Fruit fly (Drosophila melanogaster) whole organism, prepupa: Measurements from ENCODE around the gene snRNP-U1-C.

Experiments used
- CG10669 ChIP-seq: fragments of 200-800 bp; sonication (Bioruptor generic); optimal IDR thresholded peaks from 3 replicates; lab custom pipeline; 2018; ENCODE audit warnings: missing biosample characterization, mild to moderate bottlenecking, missing genetic modification characterization, moderate library complexity
- CG11294 ChIP-seq: fragments of 200-800 bp; sonication (Bioruptor generic); IDR thresholded peaks from 2 replicates; pipeline ENCODE4 v1.3.6; 2022; ENCODE audit warnings: missing biosample characterization, missing genetic modification characterization
- CG11762 ChIP-seq: fragments of 200-800 bp; sonication (Bioruptor generic); optimal IDR thresholded peaks from 3 replicates; lab custom pipeline; 2016; ENCODE audit warnings: missing biosample characterization, missing genetic modification characterization; ENCODE audit not compliant: insufficient read depth
- CG11902 ChIP-seq: fragments of 200-800 bp; sonication (Bioruptor generic); optimal IDR thresholded peaks from 3 replicates; lab custom pipeline; 2016; ENCODE audit warnings: missing biosample characterization, missing genetic modification characterization
- CG31627 ChIP-seq: fragments of 200-800 bp; sonication (Bioruptor generic); optimal IDR thresholded peaks from 3 replicates; lab custom pipeline; 2016; ENCODE audit warnings: missing biosample characterization, missing genetic modification characterization
- CG34406 ChIP-seq: fragments of 200-800 bp; sonication (Bioruptor generic); optimal IDR thresholded peaks from 3 replicates; lab custom pipeline; 2016; ENCODE audit warnings: missing biosample characterization, missing genetic modification characterization
- CG3919 ChIP-seq: fragments of 200-800 bp; sonication (Bioruptor generic); optimal IDR thresholded peaks from 3 replicates; lab custom pipeline; 2016; ENCODE audit warnings: missing biosample characterization, missing genetic modification characterization
- CG6276 ChIP-seq: fragments of 200-800 bp; sonication (Bioruptor generic); optimal IDR thresholded peaks from 2 replicates; lab custom pipeline; 2017; ENCODE audit warnings: missing biosample characterization, mild to moderate bottlenecking, missing genetic modification characterization
- CG6792 ChIP-seq: fragments of 200-800 bp; sonication (Bioruptor generic); optimal IDR thresholded peaks from 3 replicates; lab custom pipeline; 2016; ENCODE audit warnings: missing biosample characterization, missing genetic modification characterization
- CG6808 ChIP-seq: fragments of 200-800 bp; sonication (Bioruptor generic); optimal IDR thresholded peaks from 3 replicates; lab custom pipeline; 2017; ENCODE audit warnings: missing biosample characterization, missing genetic modification characterization, mild to moderate bottlenecking, moderate library complexity, missing genetic modification reagents
- CG7368 ChIP-seq: fragments of 200-800 bp; sonication (Bioruptor generic); optimal IDR thresholded peaks from 3 replicates; lab custom pipeline; 2016; ENCODE audit warnings: missing biosample characterization, missing genetic modification characterization
- CG8119 ChIP-seq: fragments of 200-800 bp; sonication (Bioruptor generic); IDR thresholded peaks from 3 replicates; pipeline ENCODE4 v1.3.6; 2022; ENCODE audit warnings: missing biosample characterization, missing genetic modification characterization
- Eip75B ChIP-seq: fragments of 200-800 bp; sonication (Bioruptor generic); optimal IDR thresholded peaks from 3 replicates; lab custom pipeline; 2016; ENCODE audit warnings: missing biosample characterization, missing genetic modification characterization
- Eip78C ChIP-seq: fragments of 200-800 bp; sonication (Bioruptor generic); peaks from one replicate; lab custom pipeline; 2016; ENCODE audit warnings: missing biosample characterization, missing genetic modification characterization
- Eip93F ChIP-seq: fragments of 200-800 bp; sonication (Bioruptor generic); optimal IDR thresholded peaks from 2 replicates; lab custom pipeline; 2016; ENCODE audit warnings: missing biosample characterization, mild to moderate bottlenecking, missing genetic modification characterization
- Gug ChIP-seq: fragments of 200-800 bp; sonication (Bioruptor generic); IDR thresholded peaks from 2 replicates; pipeline ENCODE4 v1.3.6; 2022; ENCODE audit warnings: missing biosample characterization, missing genetic modification characterization
- Hr39 ChIP-seq: fragments of 200-800 bp; sonication (Bioruptor generic); optimal IDR thresholded peaks from 2 replicates; lab custom pipeline; 2016; ENCODE audit warnings: missing biosample characterization, missing genetic modification characterization
- Hr4 ChIP-seq: fragments of 200-800 bp; sonication (Bioruptor generic); optimal IDR thresholded peaks from 3 replicates; lab custom pipeline; 2016; ENCODE audit warnings: missing biosample characterization, missing genetic modification characterization
- Lpt ChIP-seq: fragments of 200-800 bp; sonication (Bioruptor generic); optimal IDR thresholded peaks from 3 replicates; lab custom pipeline; 2016; ENCODE audit warnings: missing biosample characterization, missing genetic modification characterization
- Met ChIP-seq: fragments of 200-800 bp; sonication (Bioruptor generic); optimal IDR thresholded peaks from 3 replicates; lab custom pipeline; 2016; ENCODE audit warnings: missing biosample characterization, missing genetic modification characterization
- Smox ChIP-seq: fragments of 200-800 bp; sonication (Bioruptor generic); optimal IDR thresholded peaks from 3 replicates; lab custom pipeline; 2016; ENCODE audit warnings: missing biosample characterization, missing genetic modification characterization
- Sox102F ChIP-seq: fragments of 200-800 bp; sonication (Bioruptor generic); optimal IDR thresholded peaks from 2 replicates; lab custom pipeline; 2016; ENCODE audit warnings: missing biosample characterization, mild to moderate bottlenecking, missing genetic modification characterization
- Sox14 ChIP-seq: fragments of 200-800 bp; sonication (Bioruptor generic); optimal IDR thresholded peaks from 3 replicates; lab custom pipeline; 2016; ENCODE audit warnings: missing biosample characterization, missing genetic modification characterization
- Sox15 ChIP-seq: fragments of 200-800 bp; sonication (Bioruptor generic); optimal IDR thresholded peaks from 3 replicates; lab custom pipeline; 2016; ENCODE audit warnings: missing biosample characterization, missing genetic modification characterization
- achi ChIP-seq: fragments of 200-800 bp; sonication (Bioruptor generic); optimal IDR thresholded peaks from 3 replicates; lab custom pipeline; 2016; ENCODE audit warnings: missing biosample characterization, missing genetic modification characterization
- acj6 ChIP-seq: fragments of 200-800 bp; sonication (Bioruptor generic); optimal IDR thresholded peaks from 3 replicates; lab custom pipeline; 2016; ENCODE audit warnings: missing biosample characterization, missing genetic modification characterization
- cyc ChIP-seq: fragments of 200-800 bp; sonication (Bioruptor generic); optimal IDR thresholded peaks from 3 replicates; lab custom pipeline; 2016; ENCODE audit warnings: missing biosample characterization, missing genetic modification characterization
- dac ChIP-seq: fragments of 200-800 bp; sonication (Bioruptor generic); optimal IDR thresholded peaks from 2 replicates; lab custom pipeline; 2017; ENCODE audit warnings: missing biosample characterization, mild to moderate bottlenecking, missing genetic modification characterization
- dsx ChIP-seq: fragments of 200-800 bp; optimal IDR thresholded peaks from 3 replicates; lab custom pipeline; 2019; ENCODE audit warnings: missing biosample characterization, mild to moderate bottlenecking, missing genetic modification characterization, moderate library complexity; ENCODE audit not compliant: poor library complexity, severe bottlenecking
- eg ChIP-seq: fragments of 200-800 bp; sonication (Bioruptor generic); IDR thresholded peaks from 3 replicates; pipeline ENCODE4 v1.3.6; 2022; ENCODE audit warnings: missing biosample characterization, missing genetic modification characterization
- esn ChIP-seq: fragments of 200-800 bp; sonication (Bioruptor generic); optimal IDR thresholded peaks from 2 replicates; lab custom pipeline; 2016; ENCODE audit warnings: missing biosample characterization, mild to moderate bottlenecking, missing genetic modification characterization, moderate library complexity
- fd85E ChIP-seq: fragments of 200-800 bp; sonication (Bioruptor generic); optimal IDR thresholded peaks from 3 replicates; lab custom pipeline; 2016; ENCODE audit warnings: missing biosample characterization, missing genetic modification characterization
- fkh ChIP-seq: fragments of 200-800 bp; sonication (Bioruptor generic); optimal IDR thresholded peaks from 3 replicates; lab custom pipeline; 2017; ENCODE audit warnings: missing biosample characterization, mild to moderate bottlenecking, missing genetic modification characterization, moderate library complexity
- lz ChIP-seq: fragments of 200-800 bp; sonication (Bioruptor generic); optimal IDR thresholded peaks from 3 replicates; lab custom pipeline; 2016; ENCODE audit warnings: missing biosample characterization, missing genetic modification characterization
- net ChIP-seq: fragments of 200-800 bp; sonication (Bioruptor generic); optimal IDR thresholded peaks from 3 replicates; lab custom pipeline; 2016; ENCODE audit warnings: missing biosample characterization, missing genetic modification characterization
- pdm3 ChIP-seq: fragments of 200-800 bp; sonication (Bioruptor generic); optimal IDR thresholded peaks from 3 replicates; lab custom pipeline; 2016; ENCODE audit warnings: missing biosample characterization, missing genetic modification characterization
- salr ChIP-seq, 2 experiments: fragments of 200-800 bp; sonication (Bioruptor generic); optimal IDR thresholded peaks; 3 replicates each; lab custom pipeline; 2016 to 2018; ENCODE audit warnings: missing biosample characterization in 2 of 2, missing genetic modification characterization in 2 of 2, mild to moderate bottlenecking in 1 of 2
- spab ChIP-seq: fragments of 200-800 bp; sonication (Bioruptor generic); optimal IDR thresholded peaks from 2 replicates; lab custom pipeline; 2017; ENCODE audit warnings: missing biosample characterization, mild to moderate bottlenecking, missing genetic modification characterization, missing genetic modification reagents
- ss ChIP-seq, 2 experiments: fragments of 200-800 bp; sonication (Bioruptor generic); optimal IDR thresholded peaks; 2 replicates in 1 of 2; 3 replicates in 1 of 2; lab custom pipeline; 2017 to 2018; ENCODE audit warnings: mild to moderate bottlenecking in 2 of 2, missing biosample characterization in 2 of 2, missing genetic modification characterization in 2 of 2, moderate library complexity in 1 of 2
- svp ChIP-seq: fragments of 200-800 bp; sonication (Bioruptor generic); peaks from one replicate; lab custom pipeline; 2016; ENCODE audit warnings: missing biosample characterization, missing genetic modification characterization
- topi ChIP-seq: fragments of 200-800 bp; sonication (Bioruptor generic); optimal IDR thresholded peaks from 3 replicates; lab custom pipeline; 2016; ENCODE audit warnings: missing biosample characterization, missing genetic modification characterization
- vri ChIP-seq: fragments of 200-800 bp; sonication (Bioruptor generic); optimal IDR thresholded peaks from 3 replicates; lab custom pipeline; 2016; ENCODE audit warnings: missing biosample characterization, mild to moderate bottlenecking, missing genetic modification characterization

The snRNP-U1-C gene

dm6 chr3R:19023862-19024261 is 40.4 kb upstream of the snRNP-U1-C start, which contains the start of the genes CG6005 and CG14286:
CG6005 (minus strand) TSS chr3R:19024030.
CG14286 (plus strand) TSS chr3R:19024092.
- TF ChIP-seq acj6 (GFP tag; lab: Kevin White, UChicago) (no peak), fkh (GFP tag; lab: Kevin White, UChicago) (peak; percentile 66), CG7368 (no peak), eg (GFP tag; lab: Robert Waterston, UW) (peak; percentile 39; the same call in 1 of the 3 replicates), Sox14 (peak; percentile 68), achi (GFP tag; lab: Kevin White, UChicago) (peak; percentile 72), topi (GFP tag; lab: Kevin White, UChicago) (no peak), salr (GFP tag; optimal IDR thresholded peaks at IDR 0.05; lab: Kevin White, UChicago) (no peak), dsx (GFP tag; lab: Kevin White, UChicago) (no peak), CG6792 (GFP tag; lab: Kevin White, UChicago) (peak; percentile 14), Lpt (GFP tag; lab: Kevin White, UChicago) (no peak), dac (GFP tag; lab: Kevin White, UChicago) (no peak), Sox102F (no peak), Eip75B (GFP tag; lab: Kevin White, UChicago) (no peak), CG11902 (GFP tag; lab: Kevin White, UChicago) (no peak), cyc (GFP tag; lab: Kevin White, UChicago) (peak; percentile 4), net (no peak), CG11294 (GFP tag; lab: Robert Waterston, UW) (peak; percentile 9; the same call in 1 of the 2 replicates), Gug (GFP tag; lab: Robert Waterston, UW) (no peak), Met (GFP tag; lab: Kevin White, UChicago) (no peak), CG31627 (GFP tag; lab: Kevin White, UChicago) (peak; percentile 63), lz (peak; percentile 42), fd85E (GFP tag; lab: Kevin White, UChicago) (no peak), Eip78C (GFP tag; lab: Kevin White, UChicago) (peak; percentile 65), CG11762 (no peak), Sox15 (GFP tag; lab: Kevin White, UChicago) (peak; percentile 5), Hr4 (GFP tag; lab: Kevin White, UChicago) (peak; percentile 43), CG6276 (GFP tag; lab: Kevin White, UChicago) (no peak), Eip93F (GFP tag; lab: Kevin White, UChicago) (no peak), CG6808 (GFP tag; lab: Kevin White, UChicago) (no peak), pdm3 (peak; percentile 59), esn (peak; percentile 66), CG8119 (GFP tag; lab: Robert Waterston, UW) (no peak), CG3919 (no peak), Hr39 (peak; percentile 62), svp (GFP tag; lab: Kevin White, UChicago) (no peak), CG10669 (GFP tag; lab: Kevin White, UChicago) (no peak), vri (GFP tag; lab: Kevin White, UChicago) (peak; percentile 13), CG34406 (no peak), Smox (no peak)

dm6 chr3R:19017318-19018043 is 34.0 kb upstream of the snRNP-U1-C start:
- TF ChIP-seq Eip78C (GFP tag; lab: Kevin White, UChicago): peak; percentile 39
- peak in 1 of 2 experiments; percentile 11 for TF ChIP-seq ss (GFP tag; optimal IDR thresholded peaks at IDR 0.05; lab: Kevin White, UChicago)
- TF ChIP-seq spab (GFP tag; lab: Kevin White, UChicago): no peak
- TF ChIP-seq vri (GFP tag; lab: Kevin White, UChicago): no peak
